Worm (Caenorhabditis elegans) whole organism, L1 larva: ENCODE results near the gene lgc-6.

Source experiments
- Y116A8C.19 ChIP-seq: sonication (generic microtip); optimal IDR thresholded peaks from 2 replicates; lab custom pipeline; 2016; ENCODE audit warnings: missing compliant biosample characterization, missing genetic modification characterization, borderline replicate concordance
- alr-1 ChIP-seq: fragments of 200-800 bp; sonication (Bioruptor generic); optimal IDR thresholded peaks from 2 replicates; lab custom pipeline; 2018; ENCODE audit warnings: borderline replicate concordance, mild to moderate bottlenecking, missing genetic modification characterization, missing compliant biosample characterization
- ama-1 ChIP-seq: fragments of 150-350 bp; optimal IDR thresholded peaks from 2 replicates; lab custom pipeline; 2014
- ceh-63 ChIP-seq: fragments of 200-800 bp; sonication (Bioruptor generic); optimal IDR thresholded peaks from 2 replicates; lab custom pipeline; 2018; ENCODE audit warnings: mild to moderate bottlenecking, missing genetic modification characterization, missing compliant biosample characterization
- dsc-1 ChIP-seq: sonication (generic microtip); optimal IDR thresholded peaks from 2 replicates; lab custom pipeline; 2016; ENCODE audit warnings: mild to moderate bottlenecking, missing genetic modification characterization, missing compliant biosample characterization
- efl-1 ChIP-seq, 4 experiments: fragments of 150-350 bp; optimal IDR thresholded peaks in 3 of 4; peaks in 1 of 4; 1 replicate in 1 of 4; 2 replicates in 3 of 4; lab custom pipeline; 2014; ENCODE audit warnings: missing biosample characterization in 2 of 4, missing genetic modification characterization in 2 of 4, missing genetic modification reagents in 2 of 4
- elt-2 ChIP-seq: sonication (generic microtip); optimal IDR thresholded peaks from 2 replicates; lab custom pipeline; 2016; ENCODE audit warnings: missing genetic modification characterization, mild to moderate bottlenecking, inconsistent platforms, missing compliant biosample characterization, missing genetic modification reagents
- elt-3 ChIP-seq, 6 experiments: fragments of 150-350 bp in 1 of 6; sonication (generic microtip); optimal IDR thresholded peaks; 2 replicates each; lab custom pipeline; 2017 to 2018; ENCODE audit warnings: missing biosample characterization in 6 of 6, missing genetic modification characterization in 6 of 6, inconsistent platforms in 1 of 6
- fkh-4 ChIP-seq: sonication (generic microtip); optimal IDR thresholded peaks from 2 replicates; lab custom pipeline; 2016; ENCODE audit warnings: missing compliant biosample characterization, missing genetic modification characterization, borderline replicate concordance
- fos-1 ChIP-seq: fragments of 150-350 bp; optimal IDR thresholded peaks from 2 replicates; lab custom pipeline; 2014; ENCODE audit warnings: missing biosample characterization, missing genetic modification characterization
- hpl-2 ChIP-seq: fragments of 150-350 bp; optimal IDR thresholded peaks from 2 replicates; lab custom pipeline; 2014; ENCODE audit warnings: missing biosample characterization, missing genetic modification reagents, missing genetic modification characterization
- irx-1 ChIP-seq: sonication (generic microtip); optimal IDR thresholded peaks from 2 replicates; lab custom pipeline; 2016; ENCODE audit warnings: missing genetic modification characterization, missing compliant biosample characterization
- isw-1 ChIP-seq: fragments of 200-800 bp; sonication (Bioruptor generic); IDR thresholded peaks from 2 replicates; pipeline ENCODE4 v1.3.6; 2022; ENCODE audit warnings: missing genetic modification characterization, missing compliant biosample characterization
- lin-14 ChIP-seq: fragments of 200-800 bp; sonication (Bioruptor generic); optimal IDR thresholded peaks from 2 replicates; lab custom pipeline; 2018; ENCODE audit warnings: mild to moderate bottlenecking, missing genetic modification characterization, moderate library complexity, missing compliant biosample characterization
- lin-35 ChIP-seq, 2 experiments: fragments of 150-350 bp; optimal IDR thresholded peaks; 2 replicates each; lab custom pipeline; 2014; ENCODE audit warnings: missing biosample characterization in 2 of 2, missing genetic modification characterization in 2 of 2, missing genetic modification reagents in 2 of 2
- lin-39 ChIP-seq: fragments of 150-350 bp; optimal IDR thresholded peaks from 2 replicates; lab custom pipeline; 2014; ENCODE audit warnings: missing biosample characterization, missing genetic modification reagents, missing genetic modification characterization
- mef-2 ChIP-seq: fragments of 150-350 bp; optimal IDR thresholded peaks from 2 replicates; lab custom pipeline; 2014; ENCODE audit warnings: missing biosample characterization, missing genetic modification characterization
- nhr-12 ChIP-seq: sonication (generic microtip); optimal IDR thresholded peaks from 2 replicates; lab custom pipeline; 2017; ENCODE audit warnings: missing biosample characterization, missing genetic modification characterization
- nhr-237 ChIP-seq: fragments of 150-350 bp; optimal IDR thresholded peaks from 2 replicates; lab custom pipeline; 2014; ENCODE audit warnings: missing biosample characterization, missing genetic modification characterization
- nhr-47 ChIP-seq: sonication (generic microtip); optimal IDR thresholded peaks from 2 replicates; lab custom pipeline; 2016; ENCODE audit warnings: mild to moderate bottlenecking, missing genetic modification characterization, moderate library complexity, missing compliant biosample characterization
- nhr-76 ChIP-seq: sonication (generic microtip); optimal IDR thresholded peaks from 2 replicates; lab custom pipeline; 2017; ENCODE audit warnings: missing biosample characterization, missing genetic modification characterization
- pag-3 ChIP-seq: sonication (generic microtip); optimal IDR thresholded peaks from 2 replicates; lab custom pipeline; 2017; ENCODE audit warnings: missing genetic modification characterization, mild to moderate bottlenecking, missing compliant biosample characterization, antibody characterized with exemption, borderline replicate concordance; ENCODE audit not compliant: insufficient read depth
- pqm-1 ChIP-seq: sonication (generic microtip); optimal IDR thresholded peaks from 3 replicates; lab custom pipeline; 2017; ENCODE audit warnings: missing biosample characterization, missing genetic modification characterization
- rnt-1 ChIP-seq: sonication (generic microtip); optimal IDR thresholded peaks from 2 replicates; lab custom pipeline; 2016; ENCODE audit warnings: mild to moderate bottlenecking, missing genetic modification characterization, moderate library complexity, missing compliant biosample characterization
- skn-1 ChIP-seq: fragments of 150-350 bp; optimal IDR thresholded peaks from 2 replicates; lab custom pipeline; 2014; ENCODE audit warnings: missing biosample characterization, missing genetic modification characterization
- tlp-1 ChIP-seq: fragments of 150-350 bp; optimal IDR thresholded peaks from 2 replicates; lab custom pipeline; 2014; ENCODE audit warnings: missing biosample characterization, missing genetic modification characterization
- unc-130 ChIP-seq: fragments of 150-350 bp; optimal IDR thresholded peaks from 2 replicates; lab custom pipeline; 2017; ENCODE audit warnings: missing biosample characterization, missing genetic modification characterization, inconsistent platforms
- unc-30 ChIP-seq: sonication (generic microtip); optimal IDR thresholded peaks from 2 replicates; lab custom pipeline; 2017; ENCODE audit warnings: missing biosample characterization, missing genetic modification characterization
- unc-62 ChIP-seq: fragments of 150-350 bp; optimal IDR thresholded peaks from 2 replicates; lab custom pipeline; 2014; ENCODE audit warnings: missing biosample characterization, missing genetic modification reagents, missing genetic modification characterization
- unc-86 ChIP-seq: sonication (generic microtip); optimal IDR thresholded peaks from 2 replicates; lab custom pipeline; 2016; ENCODE audit warnings: missing genetic modification characterization, missing compliant biosample characterization
- unc-98 ChIP-seq: fragments of 200-800 bp; sonication (Bioruptor generic); IDR thresholded peaks from 2 replicates; pipeline ENCODE4 v1.3.6; 2022; ENCODE audit warnings: missing genetic modification characterization, missing compliant biosample characterization
- xbp-1 ChIP-seq: sonication (generic microtip); optimal IDR thresholded peaks from 2 replicates; lab custom pipeline; 2016; ENCODE audit warnings: missing genetic modification characterization, missing compliant biosample characterization
- zag-1 ChIP-seq: fragments of 150-350 bp; optimal IDR thresholded peaks from 2 replicates; lab custom pipeline; 2014; ENCODE audit warnings: missing biosample characterization, missing genetic modification characterization
- zip-4 ChIP-seq: fragments of 200-800 bp; sonication (Bioruptor generic); optimal IDR thresholded peaks from 2 replicates; lab custom pipeline; 2018; ENCODE audit warnings: mild to moderate bottlenecking, missing genetic modification characterization, moderate library complexity, missing compliant biosample characterization
- ztf-11 ChIP-seq, 2 experiments: sonication (generic microtip); optimal IDR thresholded peaks; 2 replicates each; lab custom pipeline; 2016 to 2017; ENCODE audit warnings: missing genetic modification characterization in 2 of 2, missing biosample characterization in 1 of 2, missing compliant biosample characterization in 1 of 2
- ztf-4 ChIP-seq: fragments of 150-350 bp; optimal IDR thresholded peaks from 2 replicates; lab custom pipeline; 2014; ENCODE audit warnings: missing biosample characterization, missing genetic modification characterization

The lgc-6 gene

ce11 chrIV:8332526-8332925 is 7.2 kb upstream of the lgc-6 start, which contains the start of gene lys-10:
lys-10 (plus strand) TSS chrIV:8332826.
- TF ChIP-seq isw-1 = no peak
- no peak for TF ChIP-seq zip-4 (GFP tag; lab: Kevin White, UChicago)
- TF ChIP-seq xbp-1 = no peak
- TF ChIP-seq fkh-4 (tag; lab: Kevin White, UChicago) = no peak
- no peak for TF ChIP-seq nhr-12
- no peak for TF ChIP-seq nhr-237 (tag; lab: Kevin White, UChicago)
- TF ChIP-seq elt-3 (tag; optimal IDR thresholded peaks at IDR 0.05; lab: Kevin White, UChicago) = no peak
- TF ChIP-seq fos-1 (tag; lab: Kevin White, UChicago) = no peak
- no peak for TF ChIP-seq unc-86 (tag; lab: Kevin White, UChicago)
- TF ChIP-seq hpl-2 (GFP tag; lab: Kevin White, UChicago) = no peak
- TF ChIP-seq nhr-76 (tag; lab: Kevin White, UChicago) = no peak
- no peak for TF ChIP-seq pqm-1 (tag; lab: Kevin White, UChicago)
- no peak for TF ChIP-seq lin-35 (GFP tag; optimal IDR thresholded peaks at IDR 0.05; lab: Kevin White, UChicago)
- TF ChIP-seq tlp-1 (tag; lab: Kevin White, UChicago) = no peak
- TF ChIP-seq alr-1 = no peak
- TF ChIP-seq rnt-1 (tag; lab: Kevin White, UChicago) = no peak
- TF ChIP-seq irx-1 (tag; lab: Kevin White, UChicago) = no peak
- TF ChIP-seq unc-130 (tag; lab: Kevin White, UChicago) = no peak
- TF ChIP-seq, all 84 proteins: peak for 0

ce11 chrIV:8333034-8333433 is 6.7 kb upstream of the lgc-6 start:
- TF ChIP-seq efl-1 (optimal IDR thresholded peaks at IDR 0.05; lab: Kevin White, UChicago) = no peak
- peak in 1 of 2 experiments; percentile 6 for TF ChIP-seq efl-1 (GFP tag; optimal IDR thresholded peaks at IDR 0.05 in 1 of 2; lab: Kevin White, UChicago)
- TF ChIP-seq Y116A8C.19 (tag; lab: Kevin White, UChicago) = no peak

- TF ChIP-seq ceh-63 (GFP tag; lab: Kevin White, UChicago) = no peak
- no peak for TF ChIP-seq ztf-4 (tag; lab: Kevin White, UChicago)
- TF ChIP-seq pqm-1 (tag; lab: Kevin White, UChicago) = no peak
- TF ChIP-seq unc-98 (GFP tag; lab: Robert Waterston, UW) = no peak
- no peak for TF ChIP-seq nhr-47
- no peak for TF ChIP-seq tlp-1 (tag; lab: Kevin White, UChicago)
- no peak for TF ChIP-seq elt-2 (tag; lab: Kevin White, UChicago)
- TF ChIP-seq ama-1 (lab: Kevin White, UChicago) = no peak
- TF ChIP-seq fos-1 (tag; lab: Kevin White, UChicago) = no peak
- TF ChIP-seq lin-35 (GFP tag; optimal IDR thresholded peaks at IDR 0.05; lab: Kevin White, UChicago) = no peak
- TF ChIP-seq irx-1 (tag; lab: Kevin White, UChicago) = no peak
- TF ChIP-seq lin-39 (tag; lab: Kevin White, UChicago) = no peak
- no peak for TF ChIP-seq lin-14 (GFP tag; lab: Kevin White, UChicago)
- TF ChIP-seq mef-2 (tag; lab: Kevin White, UChicago) = no peak
- no peak for TF ChIP-seq unc-62
- TF ChIP-seq unc-30 (tag; lab: Kevin White, UChicago) = no peak
- TF ChIP-seq Y116A8C.19 (tag; lab: Kevin White, UChicago) = no peak
Measured at ce11 chrIV:8333554-8333953, 6.2 kb upstream of the lgc-6 start.

- TF ChIP-seq nhr-76 (tag; lab: Kevin White, UChicago) (no peak), dsc-1 (no peak), skn-1 (tag; lab: Kevin White, UChicago) (no peak), zag-1 (no peak), pag-3 (tag; lab: Kevin White, UChicago) (no peak), ztf-11 (tag; optimal IDR thresholded peaks at IDR 0.05; lab: Kevin White, UChicago) (no peak), irx-1 (tag; lab: Kevin White, UChicago) (no peak)
- TF ChIP-seq, all 84 proteins: peak for 0
Measured at ce11 chrIV:8333954-8333987, 6.0 kb upstream of the lgc-6 start, which contains the start of gene his-31. his-31 (minus strand) TSS chrIV:8333983.
